Worm (Caenorhabditis elegans) whole organism, L4 larva: Measurements from ENCODE around the gene clec-184.

Source experiments
- D1046.2 ChIP-seq: fragments of 200-800 bp; sonication (Bioruptor generic); IDR thresholded peaks from 2 replicates; pipeline ENCODE4 v1.3.6; 2022; ENCODE audit warnings: missing genetic modification characterization, missing compliant biosample characterization
- F37D6.2 ChIP-seq: sonication (generic microtip); optimal IDR thresholded peaks from 2 replicates; lab custom pipeline; 2016; ENCODE audit warnings: mild to moderate bottlenecking, missing genetic modification characterization, missing compliant biosample characterization
- F49E8.2 ChIP-seq: sonication (generic microtip); optimal IDR thresholded peaks from 2 replicates; lab custom pipeline; 2016; ENCODE audit warnings: missing compliant biosample characterization, mild to moderate bottlenecking, missing genetic modification characterization, borderline replicate concordance
- T26A8.4 ChIP-seq: fragments of 200-800 bp; sonication (Bioruptor generic); IDR thresholded peaks from 2 replicates; pipeline ENCODE4 v1.3.6; 2022; ENCODE audit warnings: missing genetic modification characterization, missing compliant biosample characterization
- Y105C5A.15 ChIP-seq: fragments of 200-800 bp; sonication (Bioruptor generic); IDR thresholded peaks from 2 replicates; pipeline ENCODE4 v1.3.6; 2022; ENCODE audit warnings: missing genetic modification characterization, missing compliant biosample characterization
- Y5F2A.4 ChIP-seq: fragments of 200-800 bp; sonication (Bioruptor generic); optimal IDR thresholded peaks from 2 replicates; lab custom pipeline; 2018; ENCODE audit warnings: mild to moderate bottlenecking, missing genetic modification characterization, missing compliant biosample characterization
- Y75B8A.6 ChIP-seq: fragments of 200-800 bp; sonication (Bioruptor generic); IDR thresholded peaks from 2 replicates; pipeline ENCODE4 v1.3.6; 2022; ENCODE audit warnings: missing genetic modification reagents, missing genetic modification characterization, missing compliant biosample characterization
- aha-1 ChIP-seq: fragments of 150-350 bp; peaks from one replicate; lab custom pipeline; 2014; ENCODE audit warnings: missing biosample characterization, missing genetic modification characterization
- ama-1 ChIP-seq: fragments of 150-350 bp; optimal IDR thresholded peaks from 2 replicates; lab custom pipeline; 2014; ENCODE audit warnings: inconsistent platforms, mixed read lengths
- ceh-20 ChIP-seq: fragments of 200-800 bp; sonication (Bioruptor generic); IDR thresholded peaks from 2 replicates; pipeline ENCODE4 v1.3.6; 2022; ENCODE audit warnings: missing genetic modification reagents, missing genetic modification characterization, missing compliant biosample characterization
- ceh-82 ChIP-seq: sonication (generic microtip); optimal IDR thresholded peaks from 2 replicates; lab custom pipeline; 2017; ENCODE audit warnings: missing biosample characterization, missing genetic modification characterization
- cey-2 ChIP-seq: sonication (generic microtip); optimal IDR thresholded peaks from 3 replicates; lab custom pipeline; 2017; ENCODE audit warnings: missing genetic modification characterization, mild to moderate bottlenecking, missing compliant biosample characterization, antibody characterized with exemption, borderline replicate concordance; ENCODE audit not compliant: insufficient read depth
- ctbp-1 ChIP-seq: fragments of 200-800 bp; sonication (Bioruptor generic); IDR thresholded peaks from 2 replicates; pipeline ENCODE4 v1.3.6; 2022; ENCODE audit warnings: missing genetic modification reagents, missing genetic modification characterization, missing compliant biosample characterization
- daf-16 ChIP-seq, 3 experiments: sonication (generic microtip); optimal IDR thresholded peaks; 2 replicates each; lab custom pipeline; 2016 to 2017; ENCODE audit warnings: missing genetic modification characterization in 3 of 3, missing genetic modification reagents in 3 of 3, mild to moderate bottlenecking in 2 of 3, missing compliant biosample characterization in 2 of 3, missing biosample characterization in 1 of 3, moderate library complexity in 1 of 3
- dmd-6 ChIP-seq: fragments of 200-800 bp; sonication (Bioruptor generic); IDR thresholded peaks from 2 replicates; pipeline ENCODE4 v1.3.6; 2022; ENCODE audit warnings: missing genetic modification reagents, missing genetic modification characterization, missing compliant biosample characterization
- duxl-1 ChIP-seq: sonication (generic microtip); optimal IDR thresholded peaks from 2 replicates; lab custom pipeline; 2016; ENCODE audit warnings: mild to moderate bottlenecking, missing genetic modification characterization, moderate library complexity, missing compliant biosample characterization; ENCODE audit not compliant: poor library complexity
- fkh-10 ChIP-seq: fragments of 150-350 bp; optimal IDR thresholded peaks from 2 replicates; lab custom pipeline; 2014; ENCODE audit warnings: missing biosample characterization, missing genetic modification reagents, missing genetic modification characterization
- fos-1 ChIP-seq: fragments of 150-350 bp; optimal IDR thresholded peaks from 2 replicates; lab custom pipeline; 2014; ENCODE audit warnings: missing biosample characterization, missing genetic modification characterization
- gei-8 ChIP-seq: fragments of 200-800 bp; sonication (Bioruptor generic); optimal IDR thresholded peaks from 2 replicates; lab custom pipeline; 2018; ENCODE audit warnings: mild to moderate bottlenecking, missing genetic modification characterization, missing compliant biosample characterization
- hlh-11 ChIP-seq: fragments of 200-800 bp; sonication (Bioruptor generic); optimal IDR thresholded peaks from 2 replicates; lab custom pipeline; 2018; ENCODE audit warnings: mild to moderate bottlenecking, missing genetic modification characterization, missing compliant biosample characterization
- hmg-1.1 ChIP-seq: fragments of 200-800 bp; sonication (Bioruptor generic); IDR thresholded peaks from 2 replicates; pipeline ENCODE4 v1.3.6; 2022; ENCODE audit warnings: missing genetic modification reagents, missing genetic modification characterization, missing compliant biosample characterization
- lin-1 ChIP-seq: fragments of 200-800 bp; sonication (Bioruptor generic); IDR thresholded peaks from 2 replicates; pipeline ENCODE4 v1.3.6; 2022; ENCODE audit warnings: missing genetic modification reagents, missing genetic modification characterization, missing compliant biosample characterization
- lin-13 ChIP-seq: fragments of 150-350 bp; optimal IDR thresholded peaks from 2 replicates; lab custom pipeline; 2014; ENCODE audit warnings: missing biosample characterization, missing genetic modification reagents, missing genetic modification characterization
- lin-39 ChIP-seq: fragments of 150-350 bp; optimal IDR thresholded peaks from 2 replicates; lab custom pipeline; 2014; ENCODE audit warnings: missing biosample characterization, missing genetic modification reagents, missing genetic modification characterization
- lsy-2 ChIP-seq, 2 experiments: fragments of 150-350 bp in 1 of 2; sonication (generic microtip) in 1 of 2; optimal IDR thresholded peaks; 2 replicates each; lab custom pipeline; 2014 to 2017; ENCODE audit warnings: missing biosample characterization in 2 of 2, missing genetic modification characterization in 2 of 2
- mdl-1 ChIP-seq, 2 experiments: fragments of 150-350 bp in 1 of 2; sonication (generic microtip) in 1 of 2; optimal IDR thresholded peaks; 2 replicates each; lab custom pipeline; 2014 to 2017; ENCODE audit warnings: missing biosample characterization in 2 of 2, missing genetic modification characterization in 2 of 2
- mxl-2 ChIP-seq: fragments of 200-800 bp; sonication (Bioruptor generic); conservative IDR thresholded peaks from 2 replicates; pipeline ENCODE4 v1.3.6; 2022; ENCODE audit warnings: missing genetic modification reagents, missing genetic modification characterization, missing compliant biosample characterization
- mxl-3 ChIP-seq: fragments of 200-800 bp; sonication (Bioruptor generic); optimal IDR thresholded peaks from 2 replicates; lab custom pipeline; 2018; ENCODE audit warnings: mild to moderate bottlenecking, missing genetic modification characterization, missing compliant biosample characterization
- nhr-28 ChIP-seq: fragments of 150-350 bp; optimal IDR thresholded peaks from 2 replicates; lab custom pipeline; 2014; ENCODE audit warnings: missing biosample characterization, missing genetic modification characterization
- nhr-48 ChIP-seq: sonication (generic microtip); optimal IDR thresholded peaks from 2 replicates; lab custom pipeline; 2016; ENCODE audit warnings: mild to moderate bottlenecking, missing genetic modification characterization, missing compliant biosample characterization
- nhr-77 ChIP-seq: fragments of 150-350 bp; optimal IDR thresholded peaks from 2 replicates; lab custom pipeline; 2014; ENCODE audit warnings: missing biosample characterization, missing genetic modification characterization
- pha-4 ChIP-seq, 2 experiments: fragments of 150-350 bp in 1 of 2; fragments of 200-800 bp in 1 of 2; sonication (Bioruptor generic) in 1 of 2; IDR thresholded peaks in 1 of 2; optimal IDR thresholded peaks in 1 of 2; 2 replicates each; pipeline versions ENCODE4 v1.3.6 to Lab custom; 2014 to 2022; ENCODE audit warnings: missing genetic modification characterization in 2 of 2, missing genetic modification reagents in 2 of 2, missing biosample characterization in 1 of 2, missing compliant biosample characterization in 1 of 2
- php-3 ChIP-seq: fragments of 200-800 bp; sonication (Bioruptor generic); IDR thresholded peaks from 2 replicates; pipeline ENCODE4 v1.3.6; 2022; ENCODE audit warnings: missing genetic modification reagents, missing genetic modification characterization, missing compliant biosample characterization
- pqm-1 ChIP-seq: sonication (generic microtip); optimal IDR thresholded peaks from 2 replicates; lab custom pipeline; 2017; ENCODE audit warnings: missing biosample characterization, missing genetic modification characterization
- rbr-2 ChIP-seq: sonication (generic microtip); optimal IDR thresholded peaks from 2 replicates; lab custom pipeline; 2016; ENCODE audit warnings: missing genotype, missing genetic modification characterization, missing compliant biosample characterization
- set-16 ChIP-seq: fragments of 200-800 bp; sonication (Bioruptor generic); IDR thresholded peaks from 2 replicates; pipeline ENCODE4 v1.3.6; 2022; ENCODE audit warnings: missing genetic modification reagents, missing genetic modification characterization, missing compliant biosample characterization
- snpc-1.2 ChIP-seq: fragments of 200-800 bp; sonication (Bioruptor generic); IDR thresholded peaks from 2 replicates; pipeline ENCODE4 v1.3.6; 2022; ENCODE audit warnings: missing genetic modification reagents, missing genetic modification characterization, missing compliant biosample characterization
- spr-3 ChIP-seq: fragments of 200-800 bp; sonication (Bioruptor generic); optimal IDR thresholded peaks from 2 replicates; lab custom pipeline; 2018; ENCODE audit warnings: mild to moderate bottlenecking, missing genetic modification characterization, missing compliant biosample characterization
- unc-39 ChIP-seq: sonication (generic microtip); optimal IDR thresholded peaks from 2 replicates; lab custom pipeline; 2017; ENCODE audit warnings: missing biosample characterization, missing genetic modification characterization
- unc-62 ChIP-seq, 3 experiments: fragments of 150-350 bp in 1 of 3; sonication (generic microtip); optimal IDR thresholded peaks in 2 of 3; peaks in 1 of 3; 1 replicate in 1 of 3; 2 replicates in 2 of 3; lab custom pipeline; 2014 to 2017; ENCODE audit warnings: missing biosample characterization in 3 of 3, missing genetic modification characterization in 3 of 3, missing genetic modification reagents in 3 of 3, missing genotype in 1 of 3
- vab-7 ChIP-seq: fragments of 200-800 bp; sonication (Bioruptor generic); IDR thresholded peaks from 2 replicates; pipeline ENCODE4 v1.3.6; 2022; ENCODE audit warnings: missing genetic modification reagents, missing genetic modification characterization, missing compliant biosample characterization
- zag-1 ChIP-seq: fragments of 150-350 bp; optimal IDR thresholded peaks from 2 replicates; lab custom pipeline; 2014; ENCODE audit warnings: missing biosample characterization, missing genetic modification characterization
- zip-2 ChIP-seq: fragments of 150-350 bp; optimal IDR thresholded peaks from 2 replicates; lab custom pipeline; 2014; ENCODE audit warnings: missing biosample characterization, missing genetic modification characterization
- ztf-11 ChIP-seq: fragments of 150-350 bp; optimal IDR thresholded peaks from 2 replicates; lab custom pipeline; 2014; ENCODE audit warnings: missing biosample characterization, missing genetic modification characterization
- ztf-7 ChIP-seq: fragments of 150-350 bp; optimal IDR thresholded peaks from 2 replicates; lab custom pipeline; 2014; ENCODE audit warnings: missing biosample characterization, missing genetic modification characterization

Gene clec-184

ce11 chrIV:12396645-12397258 is 35.7 kb upstream of the clec-184 start (continued):
- TF ChIP-seq lsy-2 (tag; optimal IDR thresholded peaks at IDR 0.05; lab: Kevin White, UChicago) (peak in 1 of 2 experiments; percentile 51), mdl-1 (tag; optimal IDR thresholded peaks at IDR 0.05; lab: Kevin White, UChicago) (no peak), mxl-3 (GFP tag; lab: Kevin White, UChicago) (peak; percentile 44), unc-62 (GFP tag; optimal IDR thresholded peaks at IDR 0.05 in 1 of 2; lab: Kevin White, UChicago) (peak in 1 of 2 experiments; percentile 57), unc-62 (tag; optimal IDR thresholded peaks at IDR 0.05; lab: Kevin White, UChicago) (no peak), set-16 (no peak), F49E8.2 (no peak), gei-8 (no peak), hlh-11 (peak; percentile 52), rbr-2 (no peak), F37D6.2 (no peak), ceh-82 (tag; lab: Kevin White, UChicago) (no peak), fkh-10 (GFP tag; lab: Kevin White, UChicago) (no peak), vab-7 (GFP tag; lab: Robert Waterston, UW) (no peak), pha-4 (GFP tag; IDR thresholded peaks at IDR 0.05; lab: Robert Waterston, UW) (no peak), pha-4 (tag; optimal IDR thresholded peaks at IDR 0.05; lab: Kevin White, UChicago) (no peak), unc-39 (no peak)

DNA sequence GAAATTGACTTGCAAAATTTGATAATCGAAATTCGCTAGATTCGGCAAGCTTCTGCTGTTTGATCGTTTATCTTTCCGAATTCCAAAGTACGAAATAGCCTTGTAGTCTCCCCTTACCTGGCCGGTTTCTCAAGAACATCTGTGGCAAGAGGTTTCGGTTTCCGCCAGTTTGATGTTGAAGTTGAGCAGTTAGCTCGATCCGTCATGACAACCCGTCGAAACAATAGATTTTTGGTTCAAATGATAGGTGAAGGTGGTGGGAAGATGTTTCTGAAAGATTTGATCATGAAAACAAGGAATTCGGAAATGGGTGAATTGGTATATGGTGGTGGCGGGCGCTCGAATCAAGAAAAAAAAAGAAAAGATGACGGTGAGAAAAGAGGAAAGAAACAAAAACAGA is 34.0 kb upstream of the clec-184 start, which contains the start of gene acs-20:
Gene acs-20 (minus strand): TSS at position 270 of the 400 bp plus-strand sequence.
- TF ChIP-seq F49E8.2 (no peak), ceh-82 (tag; lab: Kevin White, UChicago) (no peak), nhr-77 (no peak), Y75B8A.6 (GFP tag; lab: Robert Waterston, UW) (no peak), aha-1 (tag; lab: Kevin White, UChicago) (no peak), lin-39 (tag; lab: Kevin White, UChicago) (no peak), D1046.2 (GFP tag; lab: Robert Waterston, UW) (no peak), unc-62 (GFP tag; optimal IDR thresholded peaks at IDR 0.05 in 1 of 2; lab: Kevin White, UChicago) (peak in 1 of 2 experiments; percentile 76), unc-62 (tag; optimal IDR thresholded peaks at IDR 0.05; lab: Kevin White, UChicago) (no peak), zag-1 (tag; lab: Kevin White, UChicago) (no peak), Y5F2A.4 (GFP tag; lab: Kevin White, UChicago) (no peak), duxl-1 (tag; lab: Kevin White, UChicago) (no peak), spr-3 (no peak), ctbp-1 (GFP tag; lab: Robert Waterston, UW) (no peak), ztf-11 (tag; lab: Kevin White, UChicago) (no peak), fos-1 (tag; lab: Kevin White, UChicago) (no peak), ama-1 (lab: Kevin White, UChicago) (peak; percentile 1), mxl-2 (no peak)

- TF ChIP-seq php-3 (GFP tag; lab: Robert Waterston, UW), result peak; percentile 65
- TF ChIP-seq ceh-20 (GFP tag; lab: Robert Waterston, UW), result peak; percentile 24; the same call in 1 of the 2 replicates
- TF ChIP-seq Y75B8A.6 (GFP tag; lab: Robert Waterston, UW), result no peak
- TF ChIP-seq lin-1 (GFP tag; lab: Robert Waterston, UW), result peak; percentile 38; the same call in 1 of the 2 replicates
- no peak for TF ChIP-seq T26A8.4
- TF ChIP-seq nhr-48, result peak; percentile 38
- peak; percentile 80 for TF ChIP-seq pqm-1 (tag; lab: Kevin White, UChicago)
- no peak for TF ChIP-seq mdl-1 (tag; optimal IDR thresholded peaks at IDR 0.05; lab: Kevin White, UChicago)
- TF ChIP-seq hmg-1.1 (GFP tag; lab: Robert Waterston, UW), result no peak
- TF ChIP-seq Y105C5A.15, result no peak
- TF ChIP-seq F37D6.2, result no peak
- no peak for TF ChIP-seq lin-39 (tag; lab: Kevin White, UChicago)
- TF ChIP-seq cey-2 (tag; lab: Kevin White, UChicago), result peak; percentile 55
- peak; percentile 95 for TF ChIP-seq dmd-6 (GFP tag; lab: Robert Waterston, UW)
- no peak for TF ChIP-seq daf-16 (GFP tag; optimal IDR thresholded peaks at IDR 0.05; lab: Kevin White, UChicago)
- TF ChIP-seq daf-16 (tag; optimal IDR thresholded peaks at IDR 0.05; lab: Kevin White, UChicago), result peak; percentile 67
- no peak for TF ChIP-seq duxl-1 (tag; lab: Kevin White, UChicago)
- TF ChIP-seq ztf-7, result peak; percentile 50
- TF ChIP-seq Y5F2A.4 (GFP tag; lab: Kevin White, UChicago), result no peak
- TF ChIP-seq aha-1 (tag; lab: Kevin White, UChicago), result no peak
- peak; percentile 11 for TF ChIP-seq nhr-28 (tag; lab: Kevin White, UChicago)
- no peak for TF ChIP-seq zip-2
- no peak for TF ChIP-seq snpc-1.2 (GFP tag; lab: Robert Waterston, UW)
- no peak for TF ChIP-seq lin-13
Observed at ce11 chrIV:12399983-12400382, 32.5 kb upstream of the clec-184 start.
